Worm (Caenorhabditis elegans) whole organism, early embryonic: ENCODE measurements around the gene sorf-1.

Experiments used
- F13C5.2 ChIP-seq: sonication (generic microtip); optimal IDR thresholded peaks from 2 replicates; lab custom pipeline; 2017; ENCODE audit warnings: mild to moderate bottlenecking, missing genetic modification characterization, inconsistent platforms, missing compliant biosample characterization
- ama-1 ChIP-seq: fragments of 150-350 bp; optimal IDR thresholded peaks from 2 replicates; lab custom pipeline; 2014
- ceh-36 ChIP-seq: sonication (generic microtip); optimal IDR thresholded peaks from 2 replicates; lab custom pipeline; 2016; ENCODE audit warnings: missing genetic modification characterization, inconsistent platforms, missing compliant biosample characterization
- hmbx-1 ChIP-seq: sonication (generic microtip); optimal IDR thresholded peaks from 2 replicates; lab custom pipeline; 2016; ENCODE audit warnings: mild to moderate bottlenecking, missing genetic modification characterization, missing compliant biosample characterization
- hmg-4 ChIP-seq: fragments of 200-800 bp; sonication (Bioruptor generic); optimal IDR thresholded peaks from 2 replicates; lab custom pipeline; 2018; ENCODE audit warnings: mild to moderate bottlenecking, missing genetic modification characterization, missing compliant biosample characterization
- hnd-1 ChIP-seq: sonication (generic microtip); optimal IDR thresholded peaks from 2 replicates; lab custom pipeline; 2016; ENCODE audit warnings: missing genetic modification characterization, missing compliant biosample characterization
- tbx-37 ChIP-seq: fragments of 200-800 bp; sonication (Bioruptor generic); conservative IDR thresholded peaks from 2 replicates; pipeline ENCODE4 v1.3.6; 2022; ENCODE audit warnings: missing genetic modification reagents, missing genetic modification characterization, missing compliant biosample characterization
- tra-4 ChIP-seq: sonication (generic microtip); optimal IDR thresholded peaks from 2 replicates; lab custom pipeline; 2017; ENCODE audit warnings: missing genetic modification characterization, missing compliant biosample characterization

- TF ChIP-seq ama-1 (lab: Kevin White, UChicago): no peak
- TF ChIP-seq hnd-1 (tag; lab: Kevin White, UChicago): no peak
- no peak for TF ChIP-seq ceh-36 (tag; lab: Kevin White, UChicago)
- TF ChIP-seq hmbx-1 (tag; lab: Kevin White, UChicago): no peak
- no peak for TF ChIP-seq hmg-4
- TF ChIP-seq tbx-37 (GFP tag; lab: Robert Waterston, UW): no peak
- TF ChIP-seq tra-4: no peak
- no peak for TF ChIP-seq F13C5.2 (tag; lab: Kevin White, UChicago)
Measured at ce11 chrX:3350306-3350705, 28.7 kb downstream of the sorf-1 start, which contains the start of gene nspg-4.
